Fruit fly (Drosophila melanogaster) Kc167 (cell line): Measurements from ENCODE around the gene CG34008.

Experiments
- Myc ChIP-seq: fragments of >200 bp; optimal IDR thresholded peaks from 2 replicates; lab custom pipeline; 2017; ENCODE audit warnings: missing external identifiers
- Sin3A ChIP-seq: fragments of >200 bp; optimal IDR thresholded peaks from 2 replicates; lab custom pipeline; 2018; ENCODE audit warnings: missing external identifiers
- h ChIP-seq: fragments of >200 bp; optimal IDR thresholded peaks from 3 replicates; lab custom pipeline; 2018; ENCODE audit warnings: missing external identifiers
- insv ChIP-seq: fragments of >200 bp; optimal IDR thresholded peaks from 3 replicates; lab custom pipeline; 2018; ENCODE audit warnings: missing external identifiers
- psq ChIP-seq: fragments of >200 bp; optimal IDR thresholded peaks from 2 replicates; lab custom pipeline; 2017; ENCODE audit warnings: missing external identifiers
- ttk ChIP-seq: sonication (Bioruptor generic); optimal IDR thresholded peaks from 2 replicates; lab custom pipeline; 2017; ENCODE audit warnings: missing external identifiers

The CG34008 gene

dm6 chr3R:20581376-20581775 lies at the start of gene CG34008:
Gene CG34008, minus strand, starts transcription at chr3R:20581522.
- TF ChIP-seq Myc (lab: Kevin White, UChicago) (no peak), insv (lab: Kevin White, UChicago) (no peak), Sin3A (lab: Kevin White, UChicago) (no peak), ttk (lab: Kevin White, UChicago) (no peak), psq (lab: Kevin White, UChicago) (no peak), h (lab: Kevin White, UChicago) (no peak)

DNA sequence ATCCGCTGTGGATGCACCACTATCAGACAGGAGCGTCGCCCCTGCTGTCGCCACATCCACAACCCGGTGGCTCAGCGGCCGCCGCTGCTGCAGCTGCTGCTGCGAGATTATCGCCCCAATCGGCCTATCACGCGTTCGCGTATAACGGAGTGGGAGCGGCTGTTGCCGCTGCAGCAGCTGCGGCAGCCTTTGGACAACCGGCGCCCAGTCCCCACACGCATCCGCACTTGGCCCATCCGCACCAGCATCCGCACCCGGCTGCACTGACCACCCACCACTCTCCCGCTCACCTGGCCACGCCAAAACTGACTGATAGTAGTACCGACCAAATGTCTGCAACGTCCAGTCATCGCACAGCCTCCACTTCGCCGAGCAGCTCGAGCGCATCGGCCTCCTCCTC lies 44.8 kb upstream of the CG34008 start:
- TF ChIP-seq insv (lab: Kevin White, UChicago) (no peak), psq (lab: Kevin White, UChicago) (no peak), h (lab: Kevin White, UChicago) (no peak), Myc (lab: Kevin White, UChicago) (no peak), ttk (lab: Kevin White, UChicago) (no peak), Sin3A (lab: Kevin White, UChicago) (no peak)

- TF ChIP-seq psq (lab: Kevin White, UChicago) (no peak), Sin3A (lab: Kevin White, UChicago) (no peak), insv (lab: Kevin White, UChicago) (no peak), ttk (lab: Kevin White, UChicago) (no peak), h (lab: Kevin White, UChicago) (no peak), Myc (lab: Kevin White, UChicago) (no peak)
These were observed 41.2 kb upstream of the CG34008 start for dm6 chr3R:20622297-20623168.

dm6 chr3R:20621805-20622286 lies 40.5 kb upstream of the CG34008 start, which contains the start of gene H:
Gene H, plus strand, starts transcription at chr3R:20621938.
- TF ChIP-seq psq (lab: Kevin White, UChicago): no peak
- TF ChIP-seq Sin3A (lab: Kevin White, UChicago): no peak
- TF ChIP-seq Myc (lab: Kevin White, UChicago): no peak
- TF ChIP-seq ttk (lab: Kevin White, UChicago): no peak
- TF ChIP-seq insv (lab: Kevin White, UChicago): no peak
- TF ChIP-seq h (lab: Kevin White, UChicago): no peak

DNA sequence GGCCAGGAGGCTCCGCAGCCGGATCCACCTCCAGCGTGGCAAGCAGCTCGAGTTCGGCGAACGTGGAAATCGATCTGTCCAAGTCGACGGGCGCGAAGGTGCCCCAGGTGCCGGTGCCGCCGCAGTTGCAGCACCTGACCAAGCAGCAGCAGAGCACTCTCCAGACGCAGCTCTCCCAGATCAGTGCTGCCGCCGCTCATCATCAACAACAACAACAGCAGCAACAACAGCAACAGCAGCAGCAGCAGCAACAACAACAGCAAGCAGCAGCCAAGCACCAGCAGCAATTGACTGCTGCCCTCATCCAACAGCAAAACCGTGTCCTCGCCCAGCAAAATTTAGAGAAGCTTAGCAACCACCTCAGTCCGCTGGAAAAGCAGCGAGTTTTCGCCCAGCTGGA lies 37.6 kb upstream of the CG34008 start:
- TF ChIP-seq psq (lab: Kevin White, UChicago): no peak
- TF ChIP-seq ttk (lab: Kevin White, UChicago): no peak
- no peak for TF ChIP-seq h (lab: Kevin White, UChicago)
- no peak for TF ChIP-seq Sin3A (lab: Kevin White, UChicago)
- TF ChIP-seq insv (lab: Kevin White, UChicago): no peak
- no peak for TF ChIP-seq Myc (lab: Kevin White, UChicago)

DNA sequence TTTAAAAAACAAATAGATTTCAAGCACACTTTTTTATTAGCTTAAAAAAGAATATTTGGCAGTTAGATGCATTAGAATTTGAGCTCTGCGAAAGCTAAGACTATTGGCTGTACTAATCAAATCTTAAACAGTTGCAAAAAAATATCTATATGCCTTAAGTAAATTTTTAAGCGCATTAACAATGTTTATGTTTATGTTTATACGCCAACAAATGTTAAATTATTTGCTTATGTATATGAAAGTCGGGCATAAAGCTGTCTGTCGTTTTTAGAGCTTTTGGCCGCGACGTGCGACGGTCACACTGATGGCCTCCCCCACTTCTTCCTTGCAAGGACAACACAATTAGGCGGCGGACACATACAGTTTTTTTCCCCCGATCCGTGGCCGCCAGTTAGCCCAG lies 36.3 kb upstream of the CG34008 start, which contains the start of gene CG5466:
CG5466 (plus strand) TSS at position 301 of the 400 bp plus-strand sequence.
- TF ChIP-seq h (lab: Kevin White, UChicago) (no peak), insv (lab: Kevin White, UChicago) (no peak), psq (lab: Kevin White, UChicago) (no peak), Sin3A (lab: Kevin White, UChicago) (no peak), Myc (lab: Kevin White, UChicago) (no peak), ttk (lab: Kevin White, UChicago) (no peak)

- no peak for TF ChIP-seq ttk (lab: Kevin White, UChicago)
- no peak for TF ChIP-seq insv (lab: Kevin White, UChicago)
- no peak for TF ChIP-seq h (lab: Kevin White, UChicago)
- no peak for TF ChIP-seq psq (lab: Kevin White, UChicago)
- TF ChIP-seq Myc (lab: Kevin White, UChicago): no peak
These were observed 35.5 kb upstream of the CG34008 start, which contains the start of gene CG15923 for dm6 chr3R:20616801-20617200. Gene CG15923, minus strand, starts transcription at chr3R:20616901.

dm6 chr3R:20608199-20608598 lies 26.9 kb upstream of the CG34008 start:
- TF ChIP-seq Myc (lab: Kevin White, UChicago): no peak
- TF ChIP-seq h (lab: Kevin White, UChicago): no peak
- no peak for TF ChIP-seq Sin3A (lab: Kevin White, UChicago)
- TF ChIP-seq insv (lab: Kevin White, UChicago): no peak

DNA sequence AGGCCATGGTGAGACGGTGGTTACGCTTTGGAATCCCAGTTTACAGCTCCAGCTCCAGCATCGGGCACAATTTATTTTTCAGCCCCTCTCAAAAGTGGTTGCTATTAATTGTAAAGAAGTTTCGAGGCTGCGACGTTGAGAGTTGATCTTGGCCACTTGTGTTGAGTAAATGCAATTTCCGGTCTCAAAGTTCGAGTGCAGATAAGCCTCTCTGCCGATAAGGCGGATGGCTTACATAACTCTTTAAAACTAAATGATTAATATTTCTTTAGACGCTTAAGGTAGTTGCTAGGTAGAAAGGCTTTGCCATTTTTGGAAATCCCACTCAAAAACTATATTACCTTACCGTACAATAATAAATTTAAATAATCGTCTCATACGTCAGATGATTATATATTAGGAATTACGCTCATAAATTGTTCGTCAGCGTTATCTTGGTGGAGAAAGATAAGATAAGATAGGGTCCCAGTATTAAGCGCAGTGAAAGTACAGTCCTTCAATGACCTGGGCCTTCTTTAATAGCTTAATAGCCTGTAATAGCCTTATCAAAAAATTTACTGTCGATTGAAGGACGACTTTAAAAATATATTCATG lies 24.3 kb upstream of the CG34008 start:
- TF ChIP-seq h (lab: Kevin White, UChicago): no peak
- no peak for TF ChIP-seq psq (lab: Kevin White, UChicago)
- no peak for TF ChIP-seq Myc (lab: Kevin White, UChicago)
- no peak for TF ChIP-seq insv (lab: Kevin White, UChicago)
- no peak for TF ChIP-seq ttk (lab: Kevin White, UChicago)
- no peak for TF ChIP-seq Sin3A (lab: Kevin White, UChicago)

DNA sequence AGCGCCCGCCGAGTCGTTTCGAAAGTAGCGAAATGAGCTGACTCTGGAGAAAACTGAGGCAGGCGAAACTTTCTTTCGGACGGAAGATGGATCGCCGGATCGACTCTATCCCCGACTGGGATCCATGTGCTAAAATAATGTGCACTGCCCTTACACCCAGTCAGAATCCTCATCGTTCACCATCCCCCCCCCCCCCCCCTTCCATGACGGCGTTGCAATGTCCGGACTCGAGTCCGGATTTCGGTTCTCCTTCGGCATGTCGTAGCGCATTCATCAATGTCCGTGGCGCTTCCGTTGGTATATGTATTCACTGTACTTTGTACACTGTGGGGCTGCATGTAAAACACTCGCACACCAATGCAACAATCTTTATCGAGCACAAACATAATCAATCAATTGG lies 23.8 kb upstream of the CG34008 start:
- TF ChIP-seq Myc (lab: Kevin White, UChicago): no peak
- TF ChIP-seq insv (lab: Kevin White, UChicago): no peak
- TF ChIP-seq h (lab: Kevin White, UChicago): no peak
- TF ChIP-seq ttk (lab: Kevin White, UChicago): no peak
- no peak for TF ChIP-seq Sin3A (lab: Kevin White, UChicago)
- no peak for TF ChIP-seq psq (lab: Kevin White, UChicago)

- no peak for TF ChIP-seq h (lab: Kevin White, UChicago)
- TF ChIP-seq Sin3A (lab: Kevin White, UChicago): no peak
- no peak for TF ChIP-seq ttk (lab: Kevin White, UChicago)
- no peak for TF ChIP-seq insv (lab: Kevin White, UChicago)
- TF ChIP-seq psq (lab: Kevin White, UChicago): no peak
- no peak for TF ChIP-seq Myc (lab: Kevin White, UChicago)
These were observed 22.8 kb upstream of the CG34008 start for dm6 chr3R:20604078-20604477.
